Worm (Caenorhabditis elegans) whole organism, young adult: Measurements from ENCODE around the gene srh-60.
"Not testable (repeated sequence)": the region's sequence is repeated elsewhere in the genome, so short reads cannot be mapped to it uniquely, and the experiment has no call there.

Experiments
- B0261.1 ChIP-seq: sonication (generic microtip); optimal IDR thresholded peaks from 2 replicates; lab custom pipeline; 2016; ENCODE audit warnings: mild to moderate bottlenecking, missing genetic modification characterization, moderate library complexity, missing compliant biosample characterization
- F10E7.11 ChIP-seq: sonication (generic microtip); optimal IDR thresholded peaks from 2 replicates; lab custom pipeline; 2017; ENCODE audit warnings: mild to moderate bottlenecking, missing genetic modification characterization, moderate library complexity, missing compliant biosample characterization
- F33H1.4 ChIP-seq: fragments of 200-800 bp; sonication (Bioruptor generic); IDR thresholded peaks from 2 replicates; pipeline ENCODE4 v1.3.6; 2022; ENCODE audit warnings: missing genetic modification reagents, missing genetic modification characterization, missing compliant biosample characterization
- F37B4.10 ChIP-seq: fragments of 200-800 bp; sonication (Bioruptor generic); IDR thresholded peaks from 2 replicates; pipeline ENCODE4 v1.3.6; 2022; ENCODE audit warnings: missing genetic modification characterization, missing compliant biosample characterization
- Y53G8AR.9 ChIP-seq: fragments of 200-800 bp; sonication (Bioruptor generic); conservative IDR thresholded peaks from 2 replicates; pipeline ENCODE4 v1.3.6; 2022; ENCODE audit warnings: missing genetic modification reagents, missing genetic modification characterization, missing compliant biosample characterization
- Y56A3A.18 ChIP-seq: fragments of 200-800 bp; sonication (Bioruptor generic); IDR thresholded peaks from 2 replicates; pipeline ENCODE4 v1.3.6; 2022; ENCODE audit warnings: missing genetic modification reagents, missing genetic modification characterization, missing compliant biosample characterization
- Y95B8A.8 ChIP-seq: fragments of 200-800 bp; sonication (Bioruptor generic); IDR thresholded peaks from 2 replicates; pipeline ENCODE4 v1.3.6; 2022; ENCODE audit warnings: missing genetic modification reagents, missing genetic modification characterization, missing compliant biosample characterization
- ama-1 ChIP-seq, 3 experiments: fragments of 150-350 bp in 1 of 3; sonication (generic microtip) in 2 of 3; optimal IDR thresholded peaks; 2 replicates each; lab custom pipeline; 2014 to 2018; ENCODE audit warnings: missing biosample characterization in 2 of 3, missing genetic modification characterization in 2 of 3, missing genetic modification reagents in 2 of 3
- aptf-3 ChIP-seq: fragments of 200-800 bp; sonication (Bioruptor generic); IDR thresholded peaks from 2 replicates; pipeline ENCODE4 v1.3.6; 2022; ENCODE audit warnings: missing genetic modification characterization, missing compliant biosample characterization
- atf-7 ChIP-seq: sonication (generic microtip); optimal IDR thresholded peaks from 2 replicates; lab custom pipeline; 2017; ENCODE audit warnings: mild to moderate bottlenecking, missing genetic modification characterization, missing compliant biosample characterization
- athp-1 ChIP-seq: sonication (generic microtip); optimal IDR thresholded peaks from 2 replicates; lab custom pipeline; 2017; ENCODE audit warnings: mild to moderate bottlenecking, missing genetic modification characterization, missing compliant biosample characterization
- cebp-2 ChIP-seq: fragments of 200-800 bp; sonication (Bioruptor generic); IDR thresholded peaks from 2 replicates; pipeline ENCODE4 v1.3.6; 2022; ENCODE audit warnings: missing genetic modification characterization, missing compliant biosample characterization
- ceh-100 ChIP-seq: fragments of 200-800 bp; sonication (Bioruptor generic); IDR thresholded peaks from 2 replicates; pipeline ENCODE4 v1.3.6; 2022; ENCODE audit warnings: missing genetic modification reagents, missing genetic modification characterization, missing compliant biosample characterization
- ceh-79 ChIP-seq: sonication (generic microtip); optimal IDR thresholded peaks from 2 replicates; lab custom pipeline; 2017; ENCODE audit warnings: mild to moderate bottlenecking, missing genetic modification characterization, missing compliant biosample characterization
- ceh-91 ChIP-seq: fragments of 200-800 bp; sonication (Bioruptor generic); IDR thresholded peaks from 2 replicates; pipeline ENCODE4 v1.3.6; 2022; ENCODE audit warnings: missing genetic modification reagents, missing genetic modification characterization, missing compliant biosample characterization
- die-1 ChIP-seq: sonication (generic microtip); optimal IDR thresholded peaks from 2 replicates; lab custom pipeline; 2016; ENCODE audit warnings: missing genotype, mild to moderate bottlenecking, missing genetic modification characterization, missing compliant biosample characterization
- efl-1 ChIP-seq: fragments of 150-350 bp; optimal IDR thresholded peaks from 2 replicates; lab custom pipeline; 2014; ENCODE audit warnings: missing biosample characterization, missing genetic modification reagents, missing genetic modification characterization
- egl-18 ChIP-seq: fragments of 200-800 bp; sonication (Bioruptor generic); IDR thresholded peaks from 2 replicates; pipeline ENCODE4 v1.3.6; 2022; ENCODE audit warnings: missing genetic modification reagents, missing genetic modification characterization, missing compliant biosample characterization
- egrh-3 ChIP-seq: fragments of 200-800 bp; sonication (Bioruptor generic); IDR thresholded peaks from 2 replicates; pipeline ENCODE4 v1.3.6; 2022; ENCODE audit warnings: missing genetic modification reagents, missing genetic modification characterization, missing compliant biosample characterization
- ekl-4 ChIP-seq: fragments of 200-800 bp; sonication (Bioruptor generic); IDR thresholded peaks from 2 replicates; pipeline ENCODE4 v1.3.6; 2022; ENCODE audit warnings: missing genetic modification reagents, missing genetic modification characterization, missing compliant biosample characterization
- fkh-3 ChIP-seq: sonication (generic microtip); optimal IDR thresholded peaks from 2 replicates; lab custom pipeline; 2016; ENCODE audit warnings: mild to moderate bottlenecking, missing genetic modification characterization, missing compliant biosample characterization
- hmg-1.2 ChIP-seq: fragments of 200-800 bp; sonication (Bioruptor generic); IDR thresholded peaks from 2 replicates; pipeline ENCODE4 v1.3.6; 2022; ENCODE audit warnings: missing genetic modification reagents, missing genetic modification characterization, missing compliant biosample characterization
- hrde-1 ChIP-seq: sonication (generic microtip); optimal IDR thresholded peaks from 2 replicates; lab custom pipeline; 2016; ENCODE audit warnings: missing genetic modification characterization, mild to moderate bottlenecking, missing compliant biosample characterization, moderate library complexity, missing genotype, missing genetic modification reagents, borderline replicate concordance
- let-607 ChIP-seq, 2 experiments: fragments of 200-800 bp in 1 of 2; sonication (Bioruptor generic) in 1 of 2; sonication (generic microtip) in 1 of 2; optimal IDR thresholded peaks; 2 replicates each; lab custom pipeline; 2016 to 2018; ENCODE audit warnings: mild to moderate bottlenecking in 2 of 2, missing compliant biosample characterization in 2 of 2, missing genetic modification characterization in 2 of 2, moderate library complexity in 2 of 2, missing genotype in 1 of 2
- lin-26 ChIP-seq: fragments of 200-800 bp; sonication (Bioruptor generic); IDR thresholded peaks from 2 replicates; pipeline ENCODE4 v1.3.6; 2022; ENCODE audit warnings: missing genetic modification reagents, missing genetic modification characterization, missing compliant biosample characterization
- lin-54 ChIP-seq: fragments of 200-800 bp; sonication (Bioruptor generic); optimal IDR thresholded peaks from 2 replicates; lab custom pipeline; 2018; ENCODE audit warnings: mild to moderate bottlenecking, missing genetic modification characterization, missing compliant biosample characterization
- lsl-1 ChIP-seq: fragments of 200-800 bp; sonication (Bioruptor generic); optimal IDR thresholded peaks from 2 replicates; lab custom pipeline; 2018; ENCODE audit warnings: mild to moderate bottlenecking, missing genetic modification characterization, moderate library complexity, missing compliant biosample characterization
- madf-6 ChIP-seq: fragments of 200-800 bp; sonication (Bioruptor generic); IDR thresholded peaks from 2 replicates; pipeline ENCODE4 v1.3.6; 2022; ENCODE audit warnings: missing genetic modification reagents, missing genetic modification characterization, missing compliant biosample characterization
- mcd-1 ChIP-seq: fragments of 200-800 bp; sonication (Bioruptor generic); IDR thresholded peaks from 2 replicates; pipeline ENCODE4 v1.3.6; 2022; ENCODE audit warnings: missing genetic modification reagents, missing genetic modification characterization, missing compliant biosample characterization
- mxl-1 ChIP-seq: sonication (generic microtip); optimal IDR thresholded peaks from 2 replicates; lab custom pipeline; 2016; ENCODE audit warnings: missing genetic modification characterization, missing compliant biosample characterization
- nfyb-1 ChIP-seq: fragments of 200-800 bp; sonication (Bioruptor generic); IDR thresholded peaks from 2 replicates; pipeline ENCODE4 v1.3.6; 2022; ENCODE audit warnings: missing genetic modification reagents, missing genetic modification characterization, missing compliant biosample characterization
- nhr-80 ChIP-seq: sonication (generic microtip); optimal IDR thresholded peaks from 2 replicates; lab custom pipeline; 2016; ENCODE audit warnings: missing genetic modification characterization, missing compliant biosample characterization
- nhr-90 ChIP-seq: sonication (generic microtip); optimal IDR thresholded peaks from 2 replicates; lab custom pipeline; 2016; ENCODE audit warnings: missing genotype, mild to moderate bottlenecking, missing genetic modification characterization, missing compliant biosample characterization
- pbrm-1 ChIP-seq: fragments of 200-800 bp; sonication (Bioruptor generic); IDR thresholded peaks from 2 replicates; pipeline ENCODE4 v1.3.6; 2022; ENCODE audit warnings: missing genetic modification reagents, missing genetic modification characterization, missing compliant biosample characterization
- rcor-1 ChIP-seq: fragments of 200-800 bp; sonication (Bioruptor generic); IDR thresholded peaks from 2 replicates; pipeline ENCODE4 v1.3.6; 2022; ENCODE audit warnings: missing genetic modification reagents, missing genetic modification characterization, missing compliant biosample characterization
- rec-8 ChIP-seq, 2 experiments: sonication (generic microtip); optimal IDR thresholded peaks; 2 replicates each; lab custom pipeline; 2016; ENCODE audit warnings: mild to moderate bottlenecking in 2 of 2, missing genetic modification characterization in 2 of 2, missing genetic modification reagents in 2 of 2, missing genotype in 2 of 2, missing biosample characterization in 1 of 2, missing compliant biosample characterization in 1 of 2, moderate library complexity in 1 of 2
- repo-1 ChIP-seq: sonication (generic microtip); optimal IDR thresholded peaks from 2 replicates; lab custom pipeline; 2017; ENCODE audit warnings: mild to moderate bottlenecking, missing genetic modification characterization, missing compliant biosample characterization
- snpc-1.3 ChIP-seq: sonication (generic microtip); optimal IDR thresholded peaks from 2 replicates; lab custom pipeline; 2017; ENCODE audit warnings: missing genetic modification characterization, mild to moderate bottlenecking, missing compliant biosample characterization, antibody characterized with exemption, moderate library complexity, missing genotype, missing genetic modification reagents; ENCODE audit not compliant: insufficient read depth
- somi-1 ChIP-seq: fragments of 200-800 bp; sonication (Bioruptor generic); optimal IDR thresholded peaks from 2 replicates; lab custom pipeline; 2018; ENCODE audit warnings: mild to moderate bottlenecking, missing genetic modification characterization, missing compliant biosample characterization
- sptf-2 ChIP-seq: fragments of 200-800 bp; sonication (Bioruptor generic); optimal IDR thresholded peaks from 2 replicates; lab custom pipeline; 2018; ENCODE audit warnings: mild to moderate bottlenecking, missing genetic modification characterization, missing compliant biosample characterization
- tbx-9 ChIP-seq: sonication (generic microtip); optimal IDR thresholded peaks from 2 replicates; lab custom pipeline; 2016; ENCODE audit warnings: borderline replicate concordance, missing genetic modification characterization, inconsistent platforms, missing compliant biosample characterization
- tlf-1 ChIP-seq: fragments of 200-800 bp; sonication (Bioruptor generic); optimal IDR thresholded peaks from 2 replicates; lab custom pipeline; 2018; ENCODE audit warnings: mild to moderate bottlenecking, missing genetic modification characterization, missing compliant biosample characterization
- xnd-1 ChIP-seq: sonication (generic microtip); optimal IDR thresholded peaks from 2 replicates; lab custom pipeline; 2016; ENCODE audit warnings: missing genotype, missing genetic modification reagents, missing genetic modification characterization, missing compliant biosample characterization
- zim-3 ChIP-seq: sonication (generic microtip); optimal IDR thresholded peaks from 2 replicates; lab custom pipeline; 2017; ENCODE audit warnings: mild to moderate bottlenecking, missing genetic modification characterization, moderate library complexity, missing compliant biosample characterization
- ztf-18 ChIP-seq: sonication (generic microtip); optimal IDR thresholded peaks from 2 replicates; lab custom pipeline; 2016; ENCODE audit warnings: missing genotype, mild to moderate bottlenecking, missing genetic modification characterization, missing compliant biosample characterization
- ztf-26 ChIP-seq: sonication (generic microtip); optimal IDR thresholded peaks from 2 replicates; lab custom pipeline; 2017; ENCODE audit warnings: missing genetic modification characterization, missing compliant biosample characterization
- ztf-28 ChIP-seq: fragments of 200-800 bp; sonication (Bioruptor generic); IDR thresholded peaks from 2 replicates; pipeline ENCODE4 v1.3.6; 2022; ENCODE audit warnings: missing genetic modification reagents, missing genetic modification characterization, missing compliant biosample characterization

The srh-60 gene

DNA sequence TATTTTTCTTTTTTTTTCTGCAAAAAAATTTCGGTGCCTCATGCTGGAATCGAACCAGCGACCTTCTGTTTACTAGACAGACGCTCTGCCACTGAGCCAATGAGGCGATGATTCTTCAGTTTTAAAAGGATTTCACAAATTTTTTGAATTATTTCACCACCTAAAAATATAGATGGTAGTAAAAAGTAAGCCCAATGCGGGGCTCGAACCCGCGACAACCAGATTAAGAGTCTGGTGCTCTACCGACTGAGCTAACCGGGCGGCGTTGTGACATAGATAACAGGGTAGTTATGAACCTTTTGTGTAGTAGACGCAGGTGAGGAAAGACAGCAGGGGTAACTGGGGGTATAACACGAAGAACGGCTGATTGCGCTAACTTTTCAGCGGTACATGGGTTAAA, 15.9 kb upstream of the srh-60 start:
- peak; percentile 84 for TF ChIP-seq Y56A3A.18
- TF ChIP-seq madf-6 (GFP tag; lab: Robert Waterston, UW), result peak; percentile 74
- peak; percentile 57 for TF ChIP-seq ceh-91 (GFP tag; lab: Robert Waterston, UW)
- peak; percentile 76 for TF ChIP-seq ceh-79 (tag; lab: Kevin White, UChicago)
- peak; percentile 73; the same call in 1 of the 2 replicates for TF ChIP-seq ekl-4 (GFP tag; lab: Robert Waterston, UW)
- 0 out of 2 replicates have a peak, but pooled peaks have one; percentile 25 for TF ChIP-seq F37B4.10
- peak; percentile 91 for TF ChIP-seq B0261.1 (tag; lab: Kevin White, UChicago)
- TF ChIP-seq efl-1 (GFP tag; lab: Kevin White, UChicago), result peak; percentile 22
- peak; percentile 18 for TF ChIP-seq fkh-3 (tag; lab: Kevin White, UChicago)
- peak; percentile 70 for TF ChIP-seq atf-7 (tag; lab: Kevin White, UChicago)
- peak; percentile 81 for TF ChIP-seq athp-1 (tag; lab: Kevin White, UChicago)
- 0 out of 2 replicates have a peak, but pooled peaks have one; percentile 39 for TF ChIP-seq egl-18 (GFP tag; lab: Robert Waterston, UW)
- TF ChIP-seq zim-3 (tag; lab: Kevin White, UChicago), result peak; percentile 73
- peak; percentile 97 for TF ChIP-seq lin-26
- peak; percentile 68 for TF ChIP-seq ztf-26
- TF ChIP-seq lin-54 (GFP tag; lab: Kevin White, UChicago), result peak; percentile 55
- peak; percentile 83 for TF ChIP-seq die-1 (tag; lab: Kevin White, UChicago)
- TF ChIP-seq hmg-1.2, result peak; percentile 74
- TF ChIP-seq sptf-2, result peak; percentile 41
- TF ChIP-seq xnd-1 (tag; lab: Kevin White, UChicago), result peak; percentile 44
- TF ChIP-seq repo-1 (tag; lab: Kevin White, UChicago), result peak; percentile 46
- peak; percentile 76 for TF ChIP-seq pbrm-1
- peak in 1 of 2 experiments; percentile 31 for TF ChIP-seq let-607 (tag; optimal IDR thresholded peaks at IDR 0.05; lab: Kevin White, UChicago)
- peak; percentile 61 for TF ChIP-seq lsl-1
- peak; percentile 53 to 72 for TF ChIP-seq rec-8 (tag; optimal IDR thresholded peaks at IDR 0.05; lab: Kevin White, UChicago)
- TF ChIP-seq aptf-3 (GFP tag; lab: Robert Waterston, UW), result 0 out of 2 replicates have a peak, but pooled peaks have one; percentile 11
- TF ChIP-seq rcor-1 (GFP tag; lab: Robert Waterston, UW), result peak; percentile 65; the same call in 1 of the 2 replicates
- peak; percentile 30 for TF ChIP-seq tbx-9
- TF ChIP-seq nhr-90 (tag; lab: Kevin White, UChicago), result peak; percentile 81
- TF ChIP-seq nhr-80 (tag; lab: Kevin White, UChicago), result peak; percentile 14
- peak; percentile 50 for TF ChIP-seq ztf-18 (tag; lab: Kevin White, UChicago)
- TF ChIP-seq ceh-100 (GFP tag; lab: Robert Waterston, UW), result peak; percentile 41
- peak; percentile 41 for TF ChIP-seq somi-1 (GFP tag; lab: Kevin White, UChicago)
- TF ChIP-seq hrde-1 (tag; lab: Kevin White, UChicago), result peak; percentile 68
- TF ChIP-seq F10E7.11, result peak; percentile 13
- TF ChIP-seq Y95B8A.8 (GFP tag; lab: Robert Waterston, UW), result 0 out of 2 replicates have a peak, but pooled peaks have one; percentile 38
- TF ChIP-seq tlf-1 (GFP tag; lab: Kevin White, UChicago), result peak; percentile 29
- peak; percentile 34 for TF ChIP-seq mxl-1
- TF ChIP-seq nfyb-1 (GFP tag; lab: Robert Waterston, UW), result peak; percentile 86
- not testable (repeated sequence) for TF ChIP-seq ama-1 (optimal IDR thresholded peaks at IDR 0.05; lab: Kevin White, UChicago)
- TF ChIP-seq ama-1 (GFP tag; optimal IDR thresholded peaks at IDR 0.05; lab: Kevin White, UChicago), result peak; percentile 69
- peak; percentile 83 for TF ChIP-seq cebp-2 (GFP tag; lab: Robert Waterston, UW)
- peak; percentile 69 for TF ChIP-seq mcd-1 (GFP tag; lab: Robert Waterston, UW)
- TF ChIP-seq ztf-28 (GFP tag; lab: Robert Waterston, UW), result peak; percentile 65; the same call in 1 of the 2 replicates
- TF ChIP-seq Y53G8AR.9 (GFP tag; lab: Robert Waterston, UW), result peak; percentile 72
- peak; percentile 56 for TF ChIP-seq F33H1.4
- TF ChIP-seq egrh-3 (GFP tag; lab: Robert Waterston, UW), result peak; percentile 46; the same call in 1 of the 2 replicates
- TF ChIP-seq snpc-1.3 (tag; lab: Kevin White, UChicago), result peak; percentile 47
